Worm (Caenorhabditis elegans): Measurements from ENCODE around the gene srx-5.

ce11 chrV:695914-696313 lies 4.0 kb upstream of the srx-5 start, which contains the start of gene srj-52:
- TF ChIP-seq hlh-6 (tag; optimal IDR thresholded peaks at IDR 0.05): no peak
- no peak for TF ChIP-seq tbx-2 (tag; optimal IDR thresholded peaks at IDR 0.05)
- TF ChIP-seq K09A11.1 (tag; optimal IDR thresholded peaks at IDR 0.05; ENCODE audit: insufficient read depth): no peak
- TF ChIP-seq C38D4.7 (GFP tag; optimal IDR thresholded peaks at IDR 0.05): no peak
- TF ChIP-seq mec-3 (tag; optimal IDR thresholded peaks at IDR 0.05; ENCODE audit: borderline replicate concordance): no peak
